Worm (Caenorhabditis elegans): ENCODE data around the gene bath-36.

The bath-36 gene

ce11 chrV:15216705-15217104, 29.0 kb downstream of the bath-36 start, which contains the start of gene sri-25:
sri-25 (plus strand) TSS chrV:15217005.
- TF ChIP-seq snpc-3.4 (tag; optimal IDR thresholded peaks at IDR 0.05), result no peak
- no peak for TF ChIP-seq C06A6.2 (GFP tag; conservative IDR thresholded peaks at IDR 0.05)
- no peak for TF ChIP-seq gei-17 (GFP tag; optimal IDR thresholded peaks at IDR 0.05)
- TF ChIP-seq snpc-4 (GFP tag; optimal IDR thresholded peaks at IDR 0.05), result no peak
- TF ChIP-seq snpc-4 (tag; optimal IDR thresholded peaks at IDR 0.05), result no peak
- TF ChIP-seq F37B4.10 (GFP tag; IDR thresholded peaks at IDR 0.05), result no peak
- no peak for TF ChIP-seq pbrm-1 (GFP tag; IDR thresholded peaks at IDR 0.05)
- no peak for TF ChIP-seq cebp-1 (GFP tag; IDR thresholded peaks at IDR 0.05)
- no peak for TF ChIP-seq cebp-1 (tag; optimal IDR thresholded peaks at IDR 0.05)
- TF ChIP-seq lin-40 (tag; optimal IDR thresholded peaks at IDR 0.05), result no peak
- TF ChIP-seq mes-4 (tag; optimal IDR thresholded peaks at IDR 0.05), result no peak
- TF ChIP-seq nfya-1 (tag; optimal IDR thresholded peaks at IDR 0.05; ENCODE audit: borderline replicate concordance, insufficient read depth), result no peak
- no peak for TF ChIP-seq hmg-1.2 (GFP tag; IDR thresholded peaks at IDR 0.05)
- no peak for TF ChIP-seq B0336.3 (GFP tag; IDR thresholded peaks at IDR 0.05)
- no peak for TF ChIP-seq mxl-1 (tag; optimal IDR thresholded peaks at IDR 0.05)
- no peak for TF ChIP-seq ztf-25 (GFP tag; IDR thresholded peaks at IDR 0.05)
- no peak for TF ChIP-seq nhr-90 (tag; optimal IDR thresholded peaks at IDR 0.05)

ce11 chrV:15221330-15221729, 33.6 kb downstream of the bath-36 start, which contains the start of gene irld-25:
irld-25 (plus strand) TSS chrV:15221630.
- no peak for TF ChIP-seq madf-3 (GFP tag; IDR thresholded peaks at IDR 0.05)
- no peak for TF ChIP-seq dpff-1 (tag; optimal IDR thresholded peaks at IDR 0.05)
- TF ChIP-seq cebp-2 (GFP tag; IDR thresholded peaks at IDR 0.05), result no peak
- TF ChIP-seq hlh-12 (tag; optimal IDR thresholded peaks at IDR 0.05), result no peak
- no peak for TF ChIP-seq lag-1 (GFP tag; IDR thresholded peaks at IDR 0.05)
- no peak for TF ChIP-seq gei-17 (GFP tag; optimal IDR thresholded peaks at IDR 0.05)
- TF ChIP-seq die-1 (tag; optimal IDR thresholded peaks at IDR 0.05), result no peak
- TF ChIP-seq K12H6.12 (tag; optimal IDR thresholded peaks at IDR 0.05), result no peak
- no peak for TF ChIP-seq repo-1 (tag; optimal IDR thresholded peaks at IDR 0.05)
- TF ChIP-seq nhr-90 (tag; optimal IDR thresholded peaks at IDR 0.05), result no peak

ce11 chrV:15223668-15224067, 36.0 kb downstream of the bath-36 start, which contains the start of gene srw-24:
srw-24 (plus strand) TSS chrV:15223968.
- TF ChIP-seq efl-1 (GFP tag; optimal IDR thresholded peaks at IDR 0.05), result no peak
- TF ChIP-seq unc-62 (GFP tag; optimal IDR thresholded peaks at IDR 0.05), result no peak
- no peak for TF ChIP-seq cebp-2 (GFP tag; IDR thresholded peaks at IDR 0.05)
- TF ChIP-seq dpff-1 (tag; optimal IDR thresholded peaks at IDR 0.05), result no peak
- no peak for TF ChIP-seq Y67H2A.10 (GFP tag; conservative IDR thresholded peaks at IDR 0.05)
- no peak for TF ChIP-seq rcor-1 (GFP tag; IDR thresholded peaks at IDR 0.05)
- no peak for TF ChIP-seq bed-2 (GFP tag; IDR thresholded peaks at IDR 0.05)
- TF ChIP-seq Y95B8A.8 (GFP tag; IDR thresholded peaks at IDR 0.05), result no peak
- no peak for TF ChIP-seq nhr-90 (tag; optimal IDR thresholded peaks at IDR 0.05)
- TF ChIP-seq lsl-1 (GFP tag; optimal IDR thresholded peaks at IDR 0.05), result no peak
- TF ChIP-seq hrde-1 (tag; optimal IDR thresholded peaks at IDR 0.05; ENCODE audit: borderline replicate concordance), result no peak
- TF ChIP-seq mel-28 (tag; optimal IDR thresholded peaks at IDR 0.05; ENCODE audit: borderline replicate concordance), result no peak
- no peak for TF ChIP-seq xnd-1 (tag; optimal IDR thresholded peaks at IDR 0.05)
- TF ChIP-seq ztf-26 (tag; optimal IDR thresholded peaks at IDR 0.05), result no peak
- TF ChIP-seq F49E8.2 (tag; optimal IDR thresholded peaks at IDR 0.05; ENCODE audit: insufficient read depth), result no peak
- TF ChIP-seq nhr-80 (tag; optimal IDR thresholded peaks at IDR 0.05), result no peak
